Worm (Caenorhabditis elegans) whole organism, L3 larva: ENCODE measurements around the gene spr-3.

Experiments used
- R02D3.7 ChIP-seq: fragments of 150-350 bp; optimal IDR thresholded peaks from 2 replicates; lab custom pipeline; 2014; ENCODE audit warnings: missing biosample characterization, missing genetic modification characterization
- ceh-28 ChIP-seq: fragments of 150-350 bp; optimal IDR thresholded peaks from 2 replicates; lab custom pipeline; 2014; ENCODE audit warnings: missing biosample characterization, missing genetic modification reagents, missing genetic modification characterization
- ceh-82 ChIP-seq: fragments of 150-350 bp; optimal IDR thresholded peaks from 2 replicates; lab custom pipeline; 2014; ENCODE audit warnings: missing biosample characterization, missing genetic modification characterization
- ceh-9 ChIP-seq: sonication (generic microtip); optimal IDR thresholded peaks from 2 replicates; lab custom pipeline; 2018; ENCODE audit warnings: missing biosample characterization, missing genetic modification characterization
- daf-12 ChIP-seq: fragments of 150-350 bp; optimal IDR thresholded peaks from 2 replicates; lab custom pipeline; 2014; ENCODE audit warnings: missing biosample characterization, missing genetic modification reagents, missing genetic modification characterization
- egl-5 ChIP-seq: fragments of 150-350 bp; optimal IDR thresholded peaks from 2 replicates; lab custom pipeline; 2017; ENCODE audit warnings: missing biosample characterization, missing genetic modification reagents, missing genetic modification characterization, inconsistent platforms
- elt-1 ChIP-seq: fragments of 150-350 bp; optimal IDR thresholded peaks from 2 replicates; lab custom pipeline; 2014; ENCODE audit warnings: missing biosample characterization, missing genetic modification characterization
- elt-2 ChIP-seq: sonication (generic microtip); optimal IDR thresholded peaks from 2 replicates; lab custom pipeline; 2016; ENCODE audit warnings: missing genetic modification reagents, mild to moderate bottlenecking, missing genetic modification characterization, missing compliant biosample characterization
- elt-3 ChIP-seq, 3 experiments: fragments of 150-350 bp in 1 of 3; sonication (generic microtip) in 2 of 3; optimal IDR thresholded peaks; 2 replicates in 2 of 3; 4 replicates in 1 of 3; lab custom pipeline; 2014 to 2017; ENCODE audit warnings: missing biosample characterization in 3 of 3, missing genetic modification characterization in 3 of 3
- eor-1 ChIP-seq, 2 experiments: fragments of 150-350 bp; optimal IDR thresholded peaks; 2 replicates each; lab custom pipeline; 2014 to 2018; ENCODE audit warnings: missing biosample characterization in 2 of 2, missing genetic modification characterization in 2 of 2
- fkh-10 ChIP-seq: sonication (generic microtip); optimal IDR thresholded peaks from 2 replicates; lab custom pipeline; 2017; ENCODE audit warnings: missing biosample characterization, missing genetic modification reagents, missing genetic modification characterization
- fkh-2 ChIP-seq: fragments of 150-350 bp; optimal IDR thresholded peaks from 2 replicates; lab custom pipeline; 2014; ENCODE audit warnings: missing biosample characterization, missing genetic modification reagents, missing genetic modification characterization
- jun-1 ChIP-seq: fragments of 150-350 bp; optimal IDR thresholded peaks from 2 replicates; lab custom pipeline; 2014; ENCODE audit warnings: missing biosample characterization, missing genetic modification reagents, missing genetic modification characterization
- lin-15B ChIP-seq: fragments of 150-350 bp; optimal IDR thresholded peaks from 2 replicates; lab custom pipeline; 2014; ENCODE audit warnings: missing biosample characterization, missing genetic modification characterization
- lin-39 ChIP-seq: fragments of 150-350 bp; optimal IDR thresholded peaks from 2 replicates; lab custom pipeline; 2018; ENCODE audit warnings: missing biosample characterization, missing genetic modification reagents, missing genetic modification characterization
- lsy-12 ChIP-seq: sonication (generic microtip); optimal IDR thresholded peaks from 2 replicates; lab custom pipeline; 2016; ENCODE audit warnings: mild to moderate bottlenecking, missing genetic modification characterization, missing compliant biosample characterization
- mdl-1 ChIP-seq: fragments of 150-350 bp; optimal IDR thresholded peaks from 2 replicates; lab custom pipeline; 2014; ENCODE audit warnings: missing biosample characterization, missing genetic modification characterization
- mml-1 ChIP-seq: fragments of 150-350 bp; sonication (generic microtip); optimal IDR thresholded peaks from 3 replicates; lab custom pipeline; 2014; ENCODE audit warnings: missing biosample characterization, missing genetic modification characterization
- nfya-1 ChIP-seq: sonication (generic microtip); optimal IDR thresholded peaks from 2 replicates; lab custom pipeline; 2017; ENCODE audit warnings: missing genetic modification characterization, mild to moderate bottlenecking, missing compliant biosample characterization, antibody characterized with exemption, moderate library complexity; ENCODE audit not compliant: insufficient read depth
- nhr-11 ChIP-seq: fragments of 150-350 bp; optimal IDR thresholded peaks from 2 replicates; lab custom pipeline; 2014; ENCODE audit warnings: missing biosample characterization, missing genetic modification characterization
- nhr-12 ChIP-seq: fragments of 150-350 bp; optimal IDR thresholded peaks from 2 replicates; lab custom pipeline; 2014; ENCODE audit warnings: missing biosample characterization, missing genetic modification characterization
- nhr-23 ChIP-seq: fragments of 150-350 bp; optimal IDR thresholded peaks from 2 replicates; lab custom pipeline; 2014; ENCODE audit warnings: missing biosample characterization, missing genetic modification reagents, missing genetic modification characterization
- nhr-25 ChIP-seq: sonication (generic microtip); optimal IDR thresholded peaks from 2 replicates; lab custom pipeline; 2017; ENCODE audit warnings: missing biosample characterization, missing genetic modification characterization
- nhr-28 ChIP-seq: fragments of 150-350 bp; optimal IDR thresholded peaks from 2 replicates; lab custom pipeline; 2014; ENCODE audit warnings: missing biosample characterization, missing genetic modification characterization
- nhr-43 ChIP-seq: sonication (generic microtip); optimal IDR thresholded peaks from 2 replicates; lab custom pipeline; 2016; ENCODE audit warnings: mild to moderate bottlenecking, missing genetic modification characterization, missing compliant biosample characterization; ENCODE audit not compliant: poor library complexity, severe bottlenecking
- nhr-67 ChIP-seq: fragments of 150-350 bp; optimal IDR thresholded peaks from 2 replicates; lab custom pipeline; 2014; ENCODE audit warnings: missing biosample characterization, missing genetic modification characterization
- nhr-76 ChIP-seq: fragments of 150-350 bp; sonication (generic microtip); optimal IDR thresholded peaks from 5 replicates; lab custom pipeline; 2014; ENCODE audit warnings: missing biosample characterization, missing genetic modification characterization
- pha-4 ChIP-seq: fragments of 150-350 bp; optimal IDR thresholded peaks from 2 replicates; lab custom pipeline; 2014; ENCODE audit warnings: missing biosample characterization, missing genetic modification reagents, missing genetic modification characterization
- sea-2 ChIP-seq: fragments of 150-350 bp; sonication (generic microtip); optimal IDR thresholded peaks from 4 replicates; lab custom pipeline; 2014; ENCODE audit warnings: missing biosample characterization, missing genetic modification reagents, missing genetic modification characterization
- snpc-4 ChIP-seq: fragments of 150-350 bp; optimal IDR thresholded peaks from 2 replicates; lab custom pipeline; 2014; ENCODE audit warnings: missing biosample characterization, missing genetic modification characterization
- unc-62 ChIP-seq: fragments of 150-350 bp; sonication (generic microtip); optimal IDR thresholded peaks from 4 replicates; lab custom pipeline; 2014; ENCODE audit warnings: missing biosample characterization, missing genetic modification reagents, missing genetic modification characterization
- ztf-11 ChIP-seq: fragments of 150-350 bp; optimal IDR thresholded peaks from 2 replicates; lab custom pipeline; 2014; ENCODE audit warnings: missing biosample characterization, missing genetic modification characterization
- ztf-4 ChIP-seq: fragments of 150-350 bp; optimal IDR thresholded peaks from 2 replicates; lab custom pipeline; 2014; ENCODE audit warnings: missing biosample characterization, missing genetic modification characterization

spr-3 gene

DNA sequence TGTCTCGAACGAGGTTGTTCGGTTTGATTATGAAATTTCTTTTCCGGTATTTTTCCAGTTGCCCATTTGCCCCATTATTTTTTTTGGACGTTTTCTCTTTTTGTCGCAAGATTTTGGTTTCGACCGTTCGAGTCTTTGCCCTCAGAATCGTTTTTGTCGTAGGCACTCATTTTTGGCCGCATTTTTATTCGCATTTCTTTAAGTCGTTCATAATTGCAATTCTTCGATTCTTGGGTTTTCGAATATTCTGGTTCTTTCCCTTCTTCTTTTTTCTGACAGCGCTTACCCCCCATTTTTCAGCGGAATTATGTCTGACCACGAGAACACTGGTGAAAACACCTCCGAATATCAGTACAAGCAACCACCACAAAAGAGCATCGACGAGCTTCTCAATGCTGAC, 5.7 kb upstream of the spr-3 start, which contains the start of gene rhi-1:
rhi-1 (plus strand) TSS at position 301 of the 400 bp plus-strand sequence.
- TF ChIP-seq ztf-4 (tag; lab: Kevin White, UChicago) (no peak), nhr-12 (tag; lab: Kevin White, UChicago) (no peak), nhr-11 (tag; lab: Kevin White, UChicago) (no peak), nhr-25 (tag; lab: Kevin White, UChicago) (no peak), ceh-28 (tag; lab: Kevin White, UChicago) (no peak), fkh-10 (GFP tag; lab: Kevin White, UChicago) (no peak), lsy-12 (tag; lab: Kevin White, UChicago) (no peak), egl-5 (tag; lab: Kevin White, UChicago) (no peak), fkh-2 (tag; lab: Kevin White, UChicago) (no peak), ceh-82 (tag; lab: Kevin White, UChicago) (no peak), snpc-4 (no peak), sea-2 (GFP tag; lab: Kevin White, UChicago) (no peak), nhr-28 (tag; lab: Kevin White, UChicago) (no peak), elt-2 (tag; lab: Kevin White, UChicago) (no peak), mdl-1 (tag; lab: Kevin White, UChicago) (no peak), lin-15B (tag; lab: Kevin White, UChicago) (no peak), lin-39 (tag; lab: Kevin White, UChicago) (no peak), mml-1 (tag; lab: Kevin White, UChicago) (no peak), nhr-76 (no peak), nfya-1 (tag; lab: Kevin White, UChicago) (no peak)

DNA sequence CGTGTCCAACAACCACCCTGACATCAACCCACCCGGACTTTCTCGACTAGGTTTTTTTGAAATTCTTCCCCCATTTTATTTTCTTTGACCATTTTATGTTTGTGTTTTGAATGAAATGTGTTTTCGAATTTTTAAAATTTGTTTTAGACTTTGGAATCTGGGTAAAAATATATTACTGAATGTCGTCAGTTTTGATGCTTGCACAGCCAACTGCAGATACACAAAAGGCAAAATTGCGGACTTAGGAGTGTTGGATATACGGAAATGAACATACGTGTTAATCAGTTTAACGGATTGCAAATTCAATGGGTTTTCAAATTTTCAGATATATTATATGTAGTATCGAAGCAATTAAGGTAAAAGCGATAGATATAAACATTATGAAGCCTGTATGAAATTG, 2.9 kb downstream of the spr-3 start:
- TF ChIP-seq ztf-4 (tag; lab: Kevin White, UChicago) (no peak), jun-1 (tag; lab: Kevin White, UChicago) (no peak), daf-12 (no peak), elt-1 (tag; lab: Kevin White, UChicago) (no peak), pha-4 (peak; percentile 29), elt-2 (tag; lab: Kevin White, UChicago) (peak; percentile 2), ceh-9 (no peak), nhr-28 (tag; lab: Kevin White, UChicago) (no peak), egl-5 (tag; lab: Kevin White, UChicago) (no peak), nfya-1 (tag; lab: Kevin White, UChicago) (peak; percentile 62), mdl-1 (tag; lab: Kevin White, UChicago) (no peak)

DNA sequence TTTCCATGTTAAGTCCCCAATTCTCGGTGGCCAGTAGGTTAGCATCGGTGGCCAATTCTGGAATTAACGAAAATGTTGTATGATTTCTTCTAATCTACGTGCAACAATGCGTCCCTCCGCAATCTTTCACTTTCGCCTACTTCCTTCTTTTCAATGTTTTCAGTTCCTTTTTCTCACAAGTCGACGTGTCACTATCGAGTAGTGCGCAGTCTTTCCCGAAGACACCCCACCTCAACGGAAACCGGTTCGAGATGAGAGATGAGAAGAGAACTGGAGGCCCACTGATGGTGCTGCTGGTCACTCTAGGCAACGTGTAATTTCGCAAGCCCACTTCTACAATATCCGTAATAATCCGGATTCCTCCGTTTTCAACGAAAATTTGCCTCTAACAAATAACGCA, 6.1 kb downstream of the spr-3 start:
- TF ChIP-seq nfya-1 (tag; lab: Kevin White, UChicago) = peak; percentile 42
- peak in 1 of 3 experiments; percentile 54 for TF ChIP-seq elt-3 (tag; optimal IDR thresholded peaks at IDR 0.05; lab: Kevin White, UChicago)
- peak; percentile 79 for TF ChIP-seq nhr-43 (tag; lab: Kevin White, UChicago)
- TF ChIP-seq eor-1 (tag; optimal IDR thresholded peaks at IDR 0.05; lab: Kevin White, UChicago) = no peak
- TF ChIP-seq nhr-67 (tag; lab: Kevin White, UChicago) = no peak
- TF ChIP-seq ztf-11 (tag; lab: Kevin White, UChicago) = no peak
- TF ChIP-seq lin-39 (tag; lab: Kevin White, UChicago) = no peak
- TF ChIP-seq ceh-82 (tag; lab: Kevin White, UChicago) = no peak
- TF ChIP-seq ztf-4 (tag; lab: Kevin White, UChicago) = no peak
- peak; percentile 27 for TF ChIP-seq lsy-12 (tag; lab: Kevin White, UChicago)
- no peak for TF ChIP-seq nhr-28 (tag; lab: Kevin White, UChicago)
- TF ChIP-seq ceh-9 = no peak
- TF ChIP-seq nhr-23 (tag; lab: Kevin White, UChicago) = peak; percentile 91
- TF ChIP-seq mml-1 (tag; lab: Kevin White, UChicago) = no peak
- TF ChIP-seq unc-62 (GFP tag; lab: Kevin White, UChicago) = peak; percentile 39
- no peak for TF ChIP-seq R02D3.7 (tag; lab: Kevin White, UChicago)
- peak; percentile 71 for TF ChIP-seq nhr-25 (tag; lab: Kevin White, UChicago)
- TF ChIP-seq ceh-28 (tag; lab: Kevin White, UChicago) = peak; percentile 33
- TF ChIP-seq, all 47 proteins: peak for 8

DNA sequence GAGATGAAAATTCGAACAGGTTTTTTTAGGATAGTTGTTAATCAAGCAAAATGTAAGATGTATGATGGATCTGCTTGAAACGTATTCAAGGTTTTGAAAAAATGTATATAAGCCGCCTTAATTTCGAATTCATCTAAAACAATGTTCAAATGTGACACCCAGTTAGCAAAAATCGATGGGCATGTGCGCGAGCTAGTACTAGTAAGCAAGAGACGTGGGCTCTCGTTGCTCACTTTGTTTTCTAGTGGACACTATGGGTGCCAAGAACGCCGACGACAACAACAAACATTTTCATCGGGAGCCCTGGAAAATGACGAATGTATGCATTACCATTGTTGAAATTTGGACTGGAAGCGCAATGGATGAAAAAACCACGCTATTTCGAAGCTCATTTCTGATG, 7.3 kb downstream of the spr-3 start:
- peak; percentile 31 for TF ChIP-seq nfya-1 (tag; lab: Kevin White, UChicago)
- no peak for TF ChIP-seq nhr-43 (tag; lab: Kevin White, UChicago)
